Worm (Caenorhabditis elegans) whole organism, late embryonic: ENCODE measurements around the gene iscu-1.

Source experiments
- ceh-9 ChIP-seq: sonication (generic microtip); optimal IDR thresholded peaks from 2 replicates; lab custom pipeline; 2016; ENCODE audit warnings: mild to moderate bottlenecking, missing genetic modification characterization, inconsistent platforms, missing compliant biosample characterization
- fkh-10 ChIP-seq: fragments of 150-350 bp; optimal IDR thresholded peaks from 2 replicates; lab custom pipeline; 2014; ENCODE audit warnings: missing biosample characterization, missing genetic modification reagents, missing genetic modification characterization
- hlh-30 ChIP-seq: sonication (generic microtip); optimal IDR thresholded peaks from 2 replicates; lab custom pipeline; 2017; ENCODE audit warnings: antibody characterized with exemption, missing genetic modification characterization, missing compliant biosample characterization; ENCODE audit not compliant: insufficient read depth

ce11 chrIV:13778710-13779109 lies 5.1 kb upstream of the iscu-1 start, which contains the start of gene gly-10:
- TF ChIP-seq ceh-9 (tag; lab: Kevin White, UChicago) = no peak
- TF ChIP-seq hlh-30 (tag; lab: Kevin White, UChicago) = no peak
- no peak for TF ChIP-seq fkh-10 (GFP tag; lab: Kevin White, UChicago)
